Fruit fly (Drosophila melanogaster): Measurements from ENCODE around the gene S6kII.

S6kII gene

DNA sequence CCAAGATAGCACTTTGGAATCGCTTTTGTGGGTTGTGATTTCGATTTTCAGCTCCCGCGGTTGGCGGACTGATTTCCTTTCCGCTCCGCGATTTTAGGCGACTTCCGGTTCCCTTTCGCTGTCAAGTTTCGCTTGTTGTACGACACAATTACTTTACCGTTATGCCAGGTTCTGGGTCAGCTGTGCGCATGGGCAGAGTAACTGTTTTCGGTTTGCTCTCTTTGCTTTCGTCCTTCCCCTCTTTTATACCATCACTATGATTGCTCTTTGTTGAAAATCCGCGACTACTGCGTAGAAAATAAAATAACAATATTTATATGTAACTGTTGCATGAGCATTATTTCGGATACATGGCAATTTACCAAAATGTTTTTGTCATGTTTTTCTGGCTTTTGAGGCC lies 49.2 kb upstream of the S6kII start (continued):
- TF ChIP-seq CG4424 (GFP tag; optimal IDR thresholded peaks at IDR 0.05) (no peak), CkIIα-i1 (GFP tag; IDR thresholded peaks at IDR 0.05) (no peak), zf30C (GFP tag; optimal IDR thresholded peaks at IDR 0.05) (no peak)

DNA sequence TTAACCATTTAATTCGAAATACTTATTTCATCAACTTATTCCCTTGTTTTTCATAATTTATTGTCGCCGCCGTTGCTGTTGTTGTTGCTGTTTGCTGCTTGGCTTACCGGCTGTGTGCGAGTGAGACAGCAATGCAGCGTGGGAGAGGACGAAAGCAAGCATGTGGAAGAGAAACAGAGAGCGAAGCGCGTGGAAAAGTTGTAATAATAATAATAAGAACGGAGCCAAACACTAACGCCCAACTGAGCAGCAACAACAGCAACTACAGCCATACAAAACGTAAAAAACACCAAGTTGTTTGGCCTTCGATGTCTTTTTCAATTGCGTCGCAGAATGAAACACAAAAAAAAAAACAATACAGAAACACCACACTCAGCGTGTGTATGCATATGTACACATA lies 48.6 kb upstream of the S6kII start:
- TF ChIP-seq Dek (tag; optimal IDR thresholded peaks at IDR 0.05) = no peak
- 0 out of 3 replicates have a peak, but pooled peaks have one; percentile 14 for TF ChIP-seq sr (GFP tag; IDR thresholded peaks at IDR 0.05)
- no peak for TF ChIP-seq rib (GFP tag; IDR thresholded peaks at IDR 0.05)
- no peak for TF ChIP-seq zen2 (GFP tag; IDR thresholded peaks at IDR 0.05; ENCODE audit: partially characterized antibody)
- no peak for TF ChIP-seq CG6813 (GFP tag; optimal IDR thresholded peaks at IDR 0.05)
- TF ChIP-seq C15 (GFP tag; IDR thresholded peaks at IDR 0.05) = no peak
- TF ChIP-seq MTF-1 (GFP tag; optimal IDR thresholded peaks at IDR 0.05; ENCODE audit: borderline replicate concordance) = no peak
- no peak for TF ChIP-seq Jarid2 (GFP tag; optimal IDR thresholded peaks at IDR 0.05)
- peak; percentile 67 for TF ChIP-seq CG1832 (GFP tag; optimal IDR thresholded peaks at IDR 0.05)
- peak; percentile 8 for TF ChIP-seq dm (GFP tag; optimal IDR thresholded peaks at IDR 0.05)
- no peak for TF ChIP-seq Sox102F (GFP tag; optimal IDR thresholded peaks at IDR 0.05)
- TF ChIP-seq Elba2 (GFP tag; optimal IDR thresholded peaks at IDR 0.05) = no peak
- 0 out of 3 replicates have a peak, but pooled peaks have one; percentile 9 for TF ChIP-seq CG2199 (GFP tag; IDR thresholded peaks at IDR 0.05)
- TF ChIP-seq klu (GFP tag; IDR thresholded peaks at IDR 0.05) = no peak
- no peak for TF ChIP-seq CG3995 (GFP tag; optimal IDR thresholded peaks at IDR 0.05)
- TF ChIP-seq Med (GFP tag) = peak; percentile 31
- TF ChIP-seq Dip2 (GFP tag; IDR thresholded peaks at IDR 0.05) = no peak
- no peak for TF ChIP-seq insv (GFP tag; optimal IDR thresholded peaks at IDR 0.05)
- no peak for TF ChIP-seq gro (GFP tag; optimal IDR thresholded peaks at IDR 0.05)
- peak; percentile 34 for TF ChIP-seq sqz (GFP tag; optimal IDR thresholded peaks at IDR 0.05)
- TF ChIP-seq aop (GFP tag; IDR thresholded peaks at IDR 0.05) = no peak
- TF ChIP-seq zen (tag; optimal IDR thresholded peaks at IDR 0.05) = no peak
- TF ChIP-seq CG10209 (GFP tag; optimal IDR thresholded peaks at IDR 0.05) = no peak
- TF ChIP-seq Dp (GFP tag; optimal IDR thresholded peaks at IDR 0.05) = no peak
- no peak for TF ChIP-seq CG10565 (GFP tag; optimal IDR thresholded peaks at IDR 0.05)
- peak; percentile 0 for TF ChIP-seq MESR4 (GFP tag; optimal IDR thresholded peaks at IDR 0.05)
- TF ChIP-seq CG31365 (tag; optimal IDR thresholded peaks at IDR 0.05) = no peak
- peak; percentile 90 for TF ChIP-seq CG4360 (GFP tag; IDR thresholded peaks at IDR 0.05)
- TF ChIP-seq CG12769 (tag; optimal IDR thresholded peaks at IDR 0.05) = peak; percentile 12
- TF ChIP-seq usp (GFP tag; optimal IDR thresholded peaks at IDR 0.05) = no peak
- TF ChIP-seq Trl (optimal IDR thresholded peaks at IDR 0.05) = peak; percentile 40 to 49
- TF ChIP-seq Trl (GFP tag; optimal IDR thresholded peaks at IDR 0.05) = no peak
- TF ChIP-seq CG10267 (tag; optimal IDR thresholded peaks at IDR 0.05) = no peak
- peak; percentile 24 for TF ChIP-seq YL-1 (GFP tag; optimal IDR thresholded peaks at IDR 0.05)
- TF ChIP-seq zfh1 (GFP tag; IDR thresholded peaks at IDR 0.05) = no peak
- TF ChIP-seq CG3065 (GFP tag; optimal IDR thresholded peaks at IDR 0.05) = no peak
- peak; percentile 93 for TF ChIP-seq CG13624 (GFP tag; optimal IDR thresholded peaks at IDR 0.05)
- TF ChIP-seq ATbp (GFP tag; optimal IDR thresholded peaks at IDR 0.05) = no peak
- TF ChIP-seq CG13287 (GFP tag; IDR thresholded peaks at IDR 0.05; ENCODE audit: partially characterized antibody) = peak; percentile 15; the same call in 1 of the 2 replicates
- peak; percentile 1 for TF ChIP-seq CG10147 (GFP tag; optimal IDR thresholded peaks at IDR 0.05)
- TF ChIP-seq dati (GFP tag; IDR thresholded peaks at IDR 0.05) = no peak
- TF ChIP-seq CG8765 (GFP tag; IDR thresholded peaks at IDR 0.05) = no peak
- TF ChIP-seq CG12299 (tag; optimal IDR thresholded peaks at IDR 0.05) = no peak
- peak; percentile 55 for TF ChIP-seq sens (GFP tag)
- no peak for TF ChIP-seq lov (optimal IDR thresholded peaks at IDR 0.05)
- no peak for TF ChIP-seq lov (GFP tag; IDR thresholded peaks at IDR 0.05)
- no peak for TF ChIP-seq Bteb2 (GFP tag; optimal IDR thresholded peaks at IDR 0.05)
- peak; percentile 27 for TF ChIP-seq CG8924 (tag; optimal IDR thresholded peaks at IDR 0.05)
